Worm (Caenorhabditis elegans): ENCODE results near the gene best-5.

ce11 chrIII:9655802-9656201 lies 34.3 kb downstream of the best-5 start, which contains the start of gene C15H7.4:
- TF ChIP-seq him-1 (tag; optimal IDR thresholded peaks at IDR 0.05) = no peak
- TF ChIP-seq dao-5 (tag; optimal IDR thresholded peaks at IDR 0.05) = no peak
- TF ChIP-seq W03F9.2 (tag; optimal IDR thresholded peaks at IDR 0.05) = no peak
